Fruit fly (Drosophila melanogaster) whole organism, embryonic: Measurements from ENCODE around the gene Gad1.

Source experiments
- Antp ChIP-seq: fragments of 200-800 bp; sonication (Bioruptor generic); optimal IDR thresholded peaks from 3 replicates; lab custom pipeline; 2016; ENCODE audit warnings: missing biosample characterization, missing genetic modification characterization
- CG10209 ChIP-seq: fragments of 200-800 bp; sonication (Bioruptor generic); optimal IDR thresholded peaks from 3 replicates; lab custom pipeline; 2017; ENCODE audit warnings: missing biosample characterization, mild to moderate bottlenecking, missing genetic modification characterization, missing genetic modification reagents
- CG1024 ChIP-seq: fragments of 200-800 bp; sonication (Bioruptor generic); IDR thresholded peaks from 2 replicates; pipeline ENCODE4 v1.3.6; 2022; ENCODE audit warnings: missing biosample characterization, missing genetic modification characterization
- CG11085 ChIP-seq: fragments of 200-800 bp; sonication (Bioruptor generic); IDR thresholded peaks from 2 replicates; pipeline ENCODE4 v1.3.6; 2022; ENCODE audit warnings: missing biosample characterization, missing genetic modification characterization
- CG11247 ChIP-seq: fragments of 200-800 bp; sonication (Bioruptor generic); IDR thresholded peaks from 2 replicates; pipeline ENCODE4 v1.3.6; 2022; ENCODE audit warnings: missing biosample characterization, missing genetic modification characterization
- CG11695 ChIP-seq: fragments of 200-800 bp; sonication (Bioruptor generic); IDR thresholded peaks from 3 replicates; pipeline ENCODE4 v1.3.6; 2022; ENCODE audit warnings: missing biosample characterization, missing genetic modification characterization
- CG13624 ChIP-seq: fragments of 200-800 bp; sonication (Bioruptor generic); optimal IDR thresholded peaks from 2 replicates; lab custom pipeline; 2016; ENCODE audit warnings: missing biosample characterization, missing genetic modification characterization
- CG17328 ChIP-seq: fragments of 200-800 bp; sonication (Bioruptor generic); IDR thresholded peaks from 2 replicates; pipeline ENCODE4 v1.3.6; 2022; ENCODE audit warnings: missing biosample characterization, missing genetic modification characterization
- CG17385 ChIP-seq: fragments of 200-800 bp; sonication (Bioruptor generic); optimal IDR thresholded peaks from 3 replicates; lab custom pipeline; 2018; ENCODE audit warnings: missing biosample characterization, mild to moderate bottlenecking, missing genetic modification characterization
- CG17802 ChIP-seq: fragments of 200-800 bp; sonication (Bioruptor generic); optimal IDR thresholded peaks from 2 replicates; lab custom pipeline; 2018; ENCODE audit warnings: missing biosample characterization, mild to moderate bottlenecking, missing genetic modification characterization, moderate library complexity
- CG31388 ChIP-seq: fragments of 200-800 bp; sonication (Bioruptor generic); optimal IDR thresholded peaks from 2 replicates; lab custom pipeline; 2016; ENCODE audit warnings: missing biosample characterization, missing genetic modification characterization
- CG3163 ChIP-seq: fragments of 200-800 bp; sonication (Bioruptor generic); optimal IDR thresholded peaks from 3 replicates; lab custom pipeline; 2016; ENCODE audit warnings: missing biosample characterization, missing genetic modification characterization
- CG42726 ChIP-seq: fragments of 200-800 bp; sonication (Bioruptor generic); IDR thresholded peaks from 2 replicates; pipeline ENCODE4 v1.3.6; 2022; ENCODE audit warnings: missing biosample characterization, missing genetic modification characterization; ENCODE audit not compliant: partially characterized antibody
- CG4820 ChIP-seq: fragments of 200-800 bp; sonication (Bioruptor generic); optimal IDR thresholded peaks from 3 replicates; lab custom pipeline; 2016; ENCODE audit warnings: missing biosample characterization, missing genetic modification characterization
- CG5245 ChIP-seq: fragments of 200-800 bp; sonication (Bioruptor generic); optimal IDR thresholded peaks from 3 replicates; lab custom pipeline; 2016; ENCODE audit warnings: missing biosample characterization, missing genetic modification characterization
- CG7786 ChIP-seq: fragments of 200-800 bp; sonication (Bioruptor generic); optimal IDR thresholded peaks from 2 replicates; lab custom pipeline; 2016; ENCODE audit warnings: missing biosample characterization, missing genetic modification characterization
- CG9215 ChIP-seq: fragments of 200-800 bp; sonication (Bioruptor generic); IDR thresholded peaks from 2 replicates; pipeline ENCODE4 v1.3.6; 2022; ENCODE audit warnings: missing biosample characterization, missing genetic modification characterization
- CG9609 ChIP-seq: fragments of 200-800 bp; sonication (Bioruptor generic); optimal IDR thresholded peaks from 3 replicates; lab custom pipeline; 2016; ENCODE audit warnings: missing biosample characterization, missing genetic modification characterization
- CG9876 ChIP-seq: fragments of 200-800 bp; sonication (Bioruptor generic); optimal IDR thresholded peaks from 2 replicates; lab custom pipeline; 2016; ENCODE audit warnings: missing biosample characterization, missing genetic modification characterization
- Camta ChIP-seq: fragments of 200-800 bp; sonication (Bioruptor generic); optimal IDR thresholded peaks from 2 replicates; lab custom pipeline; 2016; ENCODE audit warnings: missing biosample characterization, missing genetic modification characterization
- CoRest ChIP-seq: fragments of 200-800 bp; sonication (Bioruptor generic); optimal IDR thresholded peaks from 3 replicates; lab custom pipeline; 2018; ENCODE audit warnings: missing biosample characterization, mild to moderate bottlenecking, missing genetic modification characterization, moderate library complexity
- Dad ChIP-seq: fragments of 200-800 bp; sonication (Bioruptor generic); optimal IDR thresholded peaks from 3 replicates; lab custom pipeline; 2016; ENCODE audit warnings: missing biosample characterization, missing genetic modification characterization
- Fer2 ChIP-seq: fragments of 200-800 bp; sonication (Bioruptor generic); optimal IDR thresholded peaks from 2 replicates; lab custom pipeline; 2018; ENCODE audit warnings: missing biosample characterization, mild to moderate bottlenecking, missing genetic modification characterization, moderate library complexity
- H2.0 ChIP-seq: fragments of 200-800 bp; sonication (Bioruptor generic); IDR thresholded peaks from 2 replicates; pipeline ENCODE4 v1.3.6; 2022; ENCODE audit warnings: missing biosample characterization, missing genetic modification characterization
- Hand ChIP-seq: fragments of 200-800 bp; sonication (Bioruptor generic); optimal IDR thresholded peaks from 2 replicates; lab custom pipeline; 2017; ENCODE audit warnings: mild to moderate bottlenecking, missing biosample characterization, missing genetic modification reagents, missing genetic modification characterization
- Mad ChIP-seq: fragments of 200-800 bp; sonication (Bioruptor generic); optimal IDR thresholded peaks from 2 replicates; lab custom pipeline; 2016; ENCODE audit warnings: missing biosample characterization, missing genetic modification characterization
- Oli ChIP-seq: fragments of 200-800 bp; sonication (Bioruptor generic); optimal IDR thresholded peaks from 2 replicates; lab custom pipeline; 2018; ENCODE audit warnings: missing biosample characterization, mild to moderate bottlenecking, missing genetic modification characterization, moderate library complexity
- Six4 ChIP-seq: fragments of 200-800 bp; sonication (Bioruptor generic); optimal IDR thresholded peaks from 2 replicates; lab custom pipeline; 2016; ENCODE audit warnings: missing biosample characterization, missing genetic modification characterization
- Sry-δ ChIP-seq: fragments of 200-800 bp; sonication (Bioruptor generic); optimal IDR thresholded peaks from 2 replicates; lab custom pipeline; 2016; ENCODE audit warnings: missing biosample characterization, missing genetic modification characterization
- Ssrp ChIP-seq: fragments of 200-800 bp; sonication (Bioruptor generic); optimal IDR thresholded peaks from 2 replicates; lab custom pipeline; 2018; ENCODE audit warnings: missing biosample characterization, mild to moderate bottlenecking, missing genetic modification characterization, moderate library complexity
- aop ChIP-seq: fragments of 200-800 bp; sonication (Bioruptor generic); IDR thresholded peaks from 2 replicates; pipeline ENCODE4 v1.3.6; 2022; ENCODE audit warnings: missing biosample characterization, missing genetic modification characterization
- bbx ChIP-seq: fragments of 200-800 bp; sonication (Bioruptor generic); IDR thresholded peaks from 2 replicates; pipeline ENCODE4 v1.3.6; 2022; ENCODE audit warnings: missing biosample characterization, missing genetic modification characterization; ENCODE audit not compliant: partially characterized antibody
- dati ChIP-seq: fragments of 200-800 bp; sonication (Bioruptor generic); IDR thresholded peaks from 2 replicates; pipeline ENCODE4 v1.3.6; 2022; ENCODE audit warnings: missing biosample characterization, missing genetic modification characterization
- fu2 ChIP-seq: fragments of 200-800 bp; sonication (Bioruptor generic); optimal IDR thresholded peaks from 2 replicates; lab custom pipeline; 2016; ENCODE audit warnings: missing biosample characterization, missing genetic modification characterization
- gsb-n ChIP-seq: fragments of 200-800 bp; sonication (Bioruptor generic); optimal IDR thresholded peaks from 3 replicates; lab custom pipeline; 2018; ENCODE audit warnings: missing biosample characterization, mild to moderate bottlenecking, missing genetic modification characterization
- hth ChIP-seq: fragments of >200 bp; optimal IDR thresholded peaks from 2 replicates; lab custom pipeline; 2017; ENCODE audit warnings: inconsistent platforms
- insv ChIP-seq, 2 experiments: fragments of 200-800 bp; sonication (Bioruptor generic); optimal IDR thresholded peaks; 3 replicates each; lab custom pipeline; 2016 to 2018; ENCODE audit warnings: missing biosample characterization in 2 of 2, missing genetic modification characterization in 2 of 2
- ken ChIP-seq: fragments of 200-800 bp; sonication (Bioruptor generic); IDR thresholded peaks from 3 replicates; pipeline ENCODE4 v1.3.6; 2022; ENCODE audit warnings: missing biosample characterization, missing genetic modification characterization
- lbe ChIP-seq: fragments of 200-800 bp; sonication (Bioruptor generic); optimal IDR thresholded peaks from 2 replicates; lab custom pipeline; 2016; ENCODE audit warnings: missing biosample characterization, mild to moderate bottlenecking, missing genetic modification characterization
- lov ChIP-seq, 2 experiments: fragments of 200-800 bp in 1 of 2; fragments of >200 bp in 1 of 2; sonication (Bioruptor generic) in 1 of 2; IDR thresholded peaks in 1 of 2; optimal IDR thresholded peaks in 1 of 2; 2 replicates in 1 of 2; 3 replicates in 1 of 2; pipeline versions ENCODE4 v1.3.6 to Lab custom; 2017 to 2022; ENCODE audit warnings: missing biosample characterization in 1 of 2, missing genetic modification characterization in 1 of 2
- mam ChIP-seq: fragments of 200-800 bp; sonication (Bioruptor generic); optimal IDR thresholded peaks from 3 replicates; lab custom pipeline; 2016; ENCODE audit warnings: missing biosample characterization, missing genetic modification characterization
- otp ChIP-seq: fragments of 200-800 bp; sonication (Bioruptor generic); IDR thresholded peaks from 3 replicates; pipeline ENCODE4, ENCODE4 v1.3.6; 2022; ENCODE audit warnings: missing biosample characterization, missing genetic modification characterization
- pros ChIP-seq: fragments of 200-800 bp; sonication (Bioruptor generic); optimal IDR thresholded peaks from 3 replicates; lab custom pipeline; 2019; ENCODE audit warnings: missing biosample characterization, mild to moderate bottlenecking, missing genetic modification characterization, moderate library complexity
- pzg ChIP-seq: fragments of 200-800 bp; sonication (Bioruptor generic); optimal IDR thresholded peaks from 3 replicates; lab custom pipeline; 2018; ENCODE audit warnings: missing biosample characterization, mild to moderate bottlenecking, missing genetic modification characterization, moderate library complexity
- sens-2 ChIP-seq: fragments of 200-800 bp; sonication (Bioruptor generic); IDR thresholded peaks from 2 replicates; pipeline ENCODE4 v1.3.6; 2022; ENCODE audit warnings: missing biosample characterization, missing genetic modification characterization
- sob ChIP-seq: fragments of 200-800 bp; sonication (Bioruptor generic); IDR thresholded peaks from 2 replicates; pipeline ENCODE4 v1.3.6; 2022; ENCODE audit warnings: missing biosample characterization, missing genetic modification characterization
- trem ChIP-seq: fragments of 200-800 bp; optimal IDR thresholded peaks from 3 replicates; lab custom pipeline; 2019; ENCODE audit warnings: missing biosample characterization, mild to moderate bottlenecking, missing genetic modification characterization, moderate library complexity
- trh ChIP-seq: fragments of 200-800 bp; sonication (Bioruptor generic); optimal IDR thresholded peaks from 2 replicates; lab custom pipeline; 2016; ENCODE audit warnings: missing biosample characterization, missing genetic modification characterization
- tup ChIP-seq: fragments of 200-800 bp; sonication (Bioruptor generic); optimal IDR thresholded peaks from 2 replicates; lab custom pipeline; 2016; ENCODE audit warnings: missing biosample characterization, mild to moderate bottlenecking, missing genetic modification characterization, moderate library complexity

Gene Gad1

DNA sequence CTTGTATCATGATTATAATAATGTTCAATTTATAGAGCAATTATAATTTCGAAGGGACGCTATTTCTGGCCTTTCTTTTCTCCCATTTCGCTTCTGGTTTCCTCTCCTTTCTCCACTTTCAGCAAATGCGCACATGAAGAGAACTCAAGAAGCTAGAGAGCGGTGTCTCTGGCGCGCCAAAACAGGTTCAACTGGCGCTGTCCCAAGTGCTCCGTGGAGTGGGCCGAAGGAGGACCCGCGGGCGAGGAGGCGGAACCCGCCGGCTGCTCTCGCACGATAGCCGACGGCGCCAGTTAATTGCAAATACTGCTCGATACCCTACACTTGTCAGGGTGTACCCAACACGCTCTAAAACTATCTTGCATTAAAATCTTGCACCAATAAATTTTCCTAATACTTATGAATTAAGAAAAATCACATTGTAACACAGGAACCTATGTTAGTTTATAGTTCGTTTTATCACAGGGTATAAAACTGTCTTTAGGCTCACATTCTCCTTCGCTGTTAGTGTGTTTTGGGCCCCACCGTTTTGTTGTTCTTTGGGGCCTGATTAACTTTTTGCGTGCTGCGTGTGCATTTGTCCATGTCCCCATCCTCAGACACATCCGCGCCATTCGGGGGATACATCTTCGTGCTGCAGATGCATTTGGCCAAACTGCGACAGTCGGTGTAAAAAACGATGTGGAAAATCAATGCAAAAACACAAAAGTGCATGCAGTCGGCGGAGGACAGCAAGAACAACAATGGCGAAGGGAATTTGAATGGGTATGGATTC is 18.1 kb downstream of the Gad1 start (continued):
- peak; percentile 64 for TF ChIP-seq tup (GFP tag; lab: Kevin White, UChicago)
- TF ChIP-seq CG3163 (GFP tag; lab: Kevin White, UChicago), result peak; percentile 71
- peak; percentile 76 for TF ChIP-seq Dad
- no peak for TF ChIP-seq pros
- peak; percentile 71 for TF ChIP-seq CG5245 (GFP tag; lab: Kevin White, UChicago)
- TF ChIP-seq Camta (GFP tag; lab: Kevin White, UChicago), result peak; percentile 66
- TF ChIP-seq Sry-δ (GFP tag; lab: Kevin White, UChicago), result peak; percentile 51
- TF ChIP-seq aop (GFP tag; lab: Robert Waterston, UW), result peak; percentile 70; the same call in 1 of the 2 replicates
- TF ChIP-seq CG31388 (GFP tag; lab: Kevin White, UChicago), result peak; percentile 53
- TF ChIP-seq Oli (tag; lab: Kevin White, UChicago), result peak; percentile 90
- TF ChIP-seq sob, result peak; percentile 93
- TF ChIP-seq mam (GFP tag; lab: Kevin White, UChicago), result peak; percentile 85
- peak; percentile 96 for TF ChIP-seq lbe (GFP tag; lab: Kevin White, UChicago)
- TF ChIP-seq sens-2, result peak; percentile 88
- TF ChIP-seq CG9876 (GFP tag; lab: Kevin White, UChicago), result peak; percentile 81
- TF ChIP-seq ken (GFP tag; lab: Robert Waterston, UW), result peak; percentile 94
- TF ChIP-seq CG17802 (tag; lab: Kevin White, UChicago), result peak; percentile 70
- peak; percentile 94 for TF ChIP-seq CG13624 (GFP tag; lab: Kevin White, UChicago)
- peak; percentile 81 for TF ChIP-seq Mad
- TF ChIP-seq CG4820 (GFP tag; lab: Kevin White, UChicago), result peak; percentile 78
- peak; percentile 88 for TF ChIP-seq CoRest (tag; lab: Kevin White, UChicago)
- no peak for TF ChIP-seq CG42726 (GFP tag; lab: Robert Waterston, UW)
- TF ChIP-seq bbx (GFP tag; lab: Robert Waterston, UW), result no peak
- peak; percentile 84 for TF ChIP-seq CG1024 (GFP tag; lab: Robert Waterston, UW)
- peak; percentile 82 for TF ChIP-seq CG17385 (GFP tag; lab: Kevin White, UChicago)
- TF ChIP-seq pzg (GFP tag; lab: Kevin White, UChicago), result peak; percentile 5
- TF ChIP-seq CG11085, result peak; percentile 60
- TF ChIP-seq CG11247 (GFP tag; lab: Robert Waterston, UW), result peak; percentile 93
- peak; percentile 90 for TF ChIP-seq CG9609 (GFP tag; lab: Kevin White, UChicago)
- TF ChIP-seq H2.0 (GFP tag; lab: Robert Waterston, UW), result peak; percentile 94
- TF ChIP-seq fu2, result peak; percentile 89
- peak; percentile 88 for TF ChIP-seq Antp (GFP tag; lab: Kevin White, UChicago)
- no peak for TF ChIP-seq hth (lab: Kevin White, UChicago)
- peak; percentile 84 for TF ChIP-seq CG10209 (GFP tag; lab: Kevin White, UChicago)
- TF ChIP-seq otp (GFP tag; lab: Robert Waterston, UW), result peak; percentile 93
- TF ChIP-seq CG11695 (GFP tag; lab: Robert Waterston, UW), result peak; percentile 87
- peak; percentile 71 for TF ChIP-seq gsb-n (tag; lab: Kevin White, UChicago)
- peak; percentile 63 for TF ChIP-seq Six4 (GFP tag; lab: Kevin White, UChicago)
- TF ChIP-seq Fer2 (tag; lab: Kevin White, UChicago), result peak; percentile 64
- TF ChIP-seq Ssrp (tag; lab: Kevin White, UChicago), result peak; percentile 83
- peak; percentile 86 for TF ChIP-seq dati (GFP tag; lab: Robert Waterston, UW)
- peak; percentile 94 for TF ChIP-seq CG17328 (GFP tag; lab: Robert Waterston, UW)
- no peak for TF ChIP-seq insv (GFP tag; optimal IDR thresholded peaks at IDR 0.05; lab: Kevin White, UChicago)
- TF ChIP-seq CG9215 (GFP tag; lab: Robert Waterston, UW), result peak; percentile 82
- TF ChIP-seq Hand, result peak; percentile 58
- TF ChIP-seq trem (tag; lab: Kevin White, UChicago), result peak; percentile 13
- TF ChIP-seq lov (optimal IDR thresholded peaks at IDR 0.05; lab: Kevin White, UChicago), result no peak
- TF ChIP-seq lov (GFP tag; IDR thresholded peaks at IDR 0.05; lab: Robert Waterston, UW), result peak; percentile 82; the same call in 2 of the 3 replicates
- peak; percentile 65 for TF ChIP-seq trh (GFP tag; lab: Kevin White, UChicago)
- TF ChIP-seq CG7786 (GFP tag; lab: Kevin White, UChicago), result peak; percentile 93
